Worm (Caenorhabditis elegans) whole organism, mixed stage, embryonic: ENCODE results near the gene cpsf-2.

ENCODE experiments used
- cnd-1 ChIP-seq: fragments of 200-800 bp; sonication (Bioruptor generic); optimal IDR thresholded peaks from 2 replicates; lab custom pipeline; 2018; ENCODE audit warnings: mild to moderate bottlenecking, missing genetic modification characterization, missing compliant biosample characterization
- lin-13 ChIP-seq: fragments of 150-350 bp; optimal IDR thresholded peaks from 2 replicates; lab custom pipeline; 2014; ENCODE audit warnings: missing biosample characterization, missing genetic modification characterization
- unc-62 ChIP-seq: fragments of 150-350 bp; optimal IDR thresholded peaks from 2 replicates; lab custom pipeline; 2014; ENCODE audit warnings: missing biosample characterization, missing genetic modification reagents, missing genetic modification characterization

ce11 chrV:7214802-7215201 lies 35.8 kb downstream of the cpsf-2 start, which contains the start of gene soap-1:
- no peak for TF ChIP-seq lin-13 (tag; lab: Kevin White, UChicago)
- TF ChIP-seq unc-62 (GFP tag; lab: Kevin White, UChicago), result no peak
- TF ChIP-seq cnd-1, result no peak
